Fruit fly (Drosophila melanogaster) Kc167 (cell line): ENCODE measurements around the gene CG13921.

Experiments used
- Myc ChIP-seq: fragments of >200 bp; optimal IDR thresholded peaks from 2 replicates; lab custom pipeline; 2017; ENCODE audit warnings: missing external identifiers
- Sin3A ChIP-seq: fragments of >200 bp; optimal IDR thresholded peaks from 2 replicates; lab custom pipeline; 2018; ENCODE audit warnings: missing external identifiers
- insv ChIP-seq: fragments of >200 bp; optimal IDR thresholded peaks from 3 replicates; lab custom pipeline; 2018; ENCODE audit warnings: missing external identifiers
- ttk ChIP-seq: sonication (Bioruptor generic); optimal IDR thresholded peaks from 2 replicates; lab custom pipeline; 2017; ENCODE audit warnings: missing external identifiers

dm6 chr3L:1756143-1756542 lies 9.4 kb downstream of the CG13921 start, which contains the start of gene CG8001:
- no peak for TF ChIP-seq ttk (lab: Kevin White, UChicago)
- TF ChIP-seq Myc: no peak
- no peak for TF ChIP-seq Sin3A (lab: Kevin White, UChicago)
- TF ChIP-seq insv (lab: Kevin White, UChicago): no peak
